Fruit fly (Drosophila melanogaster): ENCODE measurements around the gene CG4995.

The CG4995 gene

DNA sequence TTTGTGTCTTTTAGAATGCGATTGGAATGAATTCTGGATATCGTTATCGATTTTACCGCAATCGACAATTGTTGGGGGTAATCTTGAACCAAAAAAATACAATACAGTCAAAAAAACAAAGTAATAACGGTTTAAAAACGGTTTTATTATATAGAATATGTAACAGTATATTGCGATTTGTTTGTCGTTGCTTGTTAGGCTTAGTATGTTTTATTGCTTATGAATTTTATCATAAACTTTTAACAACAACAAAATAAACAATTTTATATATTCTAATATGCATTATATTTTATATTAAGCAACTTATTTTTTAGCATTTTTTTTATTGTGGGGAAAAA, 22.5 kb upstream of the CG4995 start, which contains the start of gene CYLD (continued):
- TF ChIP-seq CG10543 (GFP tag; optimal IDR thresholded peaks at IDR 0.05) (no peak), Stat92E (GFP tag; optimal IDR thresholded peaks at IDR 0.05) (no peak), bab2 (GFP tag; optimal IDR thresholded peaks at IDR 0.05) (peak; percentile 17), Taf1 (GFP tag; IDR thresholded peaks at IDR 0.05) (no peak), dmrt99B (tag; optimal IDR thresholded peaks at IDR 0.05) (peak; percentile 72), HmgZ (tag; optimal IDR thresholded peaks at IDR 0.05) (peak; percentile 42), ranshi (GFP tag; IDR thresholded peaks at IDR 0.05) (no peak; the same call in 1 of the 2 replicates), Nf-YB (GFP tag; optimal IDR thresholded peaks at IDR 0.05) (peak; percentile 66), ap (GFP tag; IDR thresholded peaks at IDR 0.05) (no peak; the same call in 1 of the 2 replicates), TFAM (GFP tag; optimal IDR thresholded peaks at IDR 0.05) (no peak), slbo (GFP tag; IDR thresholded peaks at IDR 0.05) (peak; percentile 77), CG8944 (GFP tag; optimal IDR thresholded peaks at IDR 0.05) (no peak), grn (GFP tag; optimal IDR thresholded peaks at IDR 0.05) (no peak), scrt (GFP tag; optimal IDR thresholded peaks at IDR 0.05) (no peak), Neu2 (GFP tag; optimal IDR thresholded peaks at IDR 0.05; ENCODE audit: borderline replicate concordance) (no peak), CG4854 (GFP tag; optimal IDR thresholded peaks at IDR 0.05) (no peak), Asciz (GFP tag; optimal IDR thresholded peaks at IDR 0.05) (peak; percentile 46), pita (GFP tag; optimal IDR thresholded peaks at IDR 0.05) (no peak), gt (GFP tag; IDR thresholded peaks at IDR 0.05) (no peak), twi (tag; optimal IDR thresholded peaks at IDR 0.05) (peak; percentile 9), Fer2 (tag; optimal IDR thresholded peaks at IDR 0.05) (peak; percentile 19), amos (GFP tag; IDR thresholded peaks at IDR 0.05; ENCODE audit: partially characterized antibody) (no peak), CG9215 (GFP tag; IDR thresholded peaks at IDR 0.05) (no peak), MESR4 (GFP tag; optimal IDR thresholded peaks at IDR 0.05) (peak; percentile 26), dmrt11E (tag; optimal IDR thresholded peaks at IDR 0.05) (peak; percentile 76), CG8089 (GFP tag; optimal IDR thresholded peaks at IDR 0.05) (no peak), psq (GFP tag; optimal IDR thresholded peaks at IDR 0.05) (no peak), ems (GFP tag; optimal IDR thresholded peaks at IDR 0.05) (no peak), danr (GFP tag; IDR thresholded peaks at IDR 0.05) (no peak), sd (tag; optimal IDR thresholded peaks at IDR 0.05) (peak; percentile 65), CG4730 (GFP tag; IDR thresholded peaks at IDR 0.05) (no peak), trh (GFP tag; optimal IDR thresholded peaks at IDR 0.05) (no peak), inv (GFP tag; IDR thresholded peaks at IDR 0.05; ENCODE audit: partially characterized antibody) (no peak), gcm2 (GFP tag; optimal IDR thresholded peaks at IDR 0.05) (no peak), ERR (GFP tag; optimal IDR thresholded peaks at IDR 0.05) (no peak), CG13424 (tag; optimal IDR thresholded peaks at IDR 0.05) (peak; percentile 79), Atf6 (GFP tag; IDR thresholded peaks at IDR 0.05) (peak; percentile 81), CG11696 (GFP tag; IDR thresholded peaks at IDR 0.05) (peak; percentile 40; the same call in 1 of the 2 replicates), ATbp (GFP tag; optimal IDR thresholded peaks at IDR 0.05) (peak; percentile 7), Hr78 (GFP tag; optimal IDR thresholded peaks at IDR 0.05) (no peak), MBD-R2 (GFP tag; IDR thresholded peaks at IDR 0.05) (peak; percentile 56), vnd (GFP tag; IDR thresholded peaks at IDR 0.05; ENCODE audit: partially characterized antibody) (no peak), Pdp1 (GFP tag; optimal IDR thresholded peaks at IDR 0.05) (peak in 1 of 2 experiments; percentile 26), chinmo (GFP tag; IDR thresholded peaks at IDR 0.05; ENCODE audit: partially characterized antibody) (no peak), CG17829 (tag; optimal IDR thresholded peaks at IDR 0.05) (peak; percentile 85), CG12219 (GFP tag; optimal IDR thresholded peaks at IDR 0.05) (peak; percentile 47), br (optimal IDR thresholded peaks at IDR 0.05) (no peak), CG7357 (GFP tag; IDR thresholded peaks at IDR 0.05) (0 out of 3 replicates have a peak, but pooled peaks have one; percentile 18), Camta (GFP tag; optimal IDR thresholded peaks at IDR 0.05) (peak; percentile 5), lab (GFP tag; optimal IDR thresholded peaks at IDR 0.05) (no peak), CG10462 (GFP tag; optimal IDR thresholded peaks at IDR 0.05) (peak; percentile 24)
